Worm (Caenorhabditis elegans): ENCODE results near the gene npax-1.

DNA sequence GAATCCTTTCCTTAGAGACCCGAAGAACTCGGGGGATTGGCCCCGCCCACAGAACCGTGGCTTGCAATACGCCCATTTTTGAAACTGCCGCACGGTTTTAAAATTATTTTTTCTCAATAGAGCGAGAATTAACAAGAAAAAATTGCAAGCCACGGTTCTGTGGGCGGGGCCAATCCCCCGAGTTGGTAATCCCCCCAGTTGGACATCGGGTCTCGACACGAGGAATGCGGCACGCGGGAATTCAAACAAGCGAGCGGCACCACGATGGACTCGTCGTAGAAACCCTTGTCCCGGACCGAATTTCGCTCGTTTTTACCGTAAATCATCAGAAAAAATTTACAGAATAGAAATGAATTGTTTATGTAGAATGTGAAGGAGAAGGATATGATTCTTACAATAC is 21.9 kb upstream of the npax-1 start:
- TF ChIP-seq flt-1 (GFP tag; IDR thresholded peaks at IDR 0.05) = no peak
- TF ChIP-seq pes-1 (GFP tag; IDR thresholded peaks at IDR 0.05) = no peak
- no peak for TF ChIP-seq scrt-1 (GFP tag; IDR thresholded peaks at IDR 0.05)
- TF ChIP-seq ama-1 (optimal IDR thresholded peaks at IDR 0.05) = no peak
- TF ChIP-seq hmg-4 (GFP tag; optimal IDR thresholded peaks at IDR 0.05) = no peak
- TF ChIP-seq ets-7 (tag; optimal IDR thresholded peaks at IDR 0.05) = no peak
- no peak for TF ChIP-seq tbx-37 (GFP tag; conservative IDR thresholded peaks at IDR 0.05)
- no peak for TF ChIP-seq sea-1 (GFP tag; conservative IDR thresholded peaks at IDR 0.05)
- no peak for TF ChIP-seq B0310.2 (tag; optimal IDR thresholded peaks at IDR 0.05)
- TF ChIP-seq hnd-1 (tag; optimal IDR thresholded peaks at IDR 0.05) = no peak
